Worm (Caenorhabditis elegans): ENCODE measurements around the gene E02A10.3.

Gene E02A10.3

ce11 chrV:12601835-12602234 is 22.4 kb downstream of the E02A10.3 start:
- TF ChIP-seq lin-14 (GFP tag; optimal IDR thresholded peaks at IDR 0.05), result no peak
- no peak for TF ChIP-seq elt-3 (tag; optimal IDR thresholded peaks at IDR 0.05)
- no peak for TF ChIP-seq unc-30 (tag; optimal IDR thresholded peaks at IDR 0.05)
- TF ChIP-seq unc-98 (GFP tag; IDR thresholded peaks at IDR 0.05), result no peak
- TF ChIP-seq nhr-84 (tag; optimal IDR thresholded peaks at IDR 0.05), result no peak
- TF ChIP-seq lin-35 (GFP tag; optimal IDR thresholded peaks at IDR 0.05), result no peak
- TF ChIP-seq hpl-2 (GFP tag; optimal IDR thresholded peaks at IDR 0.05), result no peak
- no peak for TF ChIP-seq vab-15 (tag; optimal IDR thresholded peaks at IDR 0.05)
- TF ChIP-seq nhr-12 (tag; optimal IDR thresholded peaks at IDR 0.05), result no peak
- no peak for TF ChIP-seq skn-1 (tag; optimal IDR thresholded peaks at IDR 0.05)
- no peak for TF ChIP-seq unc-86 (tag; optimal IDR thresholded peaks at IDR 0.05)
- no peak for TF ChIP-seq hlh-17 (GFP tag; optimal IDR thresholded peaks at IDR 0.05; ENCODE audit: borderline replicate concordance)
- no peak for TF ChIP-seq egl-27 (tag; optimal IDR thresholded peaks at IDR 0.05)
- no peak for TF ChIP-seq unc-62 (GFP tag; optimal IDR thresholded peaks at IDR 0.05)
- TF ChIP-seq nhr-28 (tag; optimal IDR thresholded peaks at IDR 0.05), result no peak
- TF ChIP-seq Y116A8C.19 (tag; optimal IDR thresholded peaks at IDR 0.05; ENCODE audit: borderline replicate concordance), result no peak
- no peak for TF ChIP-seq nhr-71 (tag; optimal IDR thresholded peaks at IDR 0.05)
- no peak for TF ChIP-seq tbx-2 (tag; optimal IDR thresholded peaks at IDR 0.05)
- TF ChIP-seq irx-1 (tag; optimal IDR thresholded peaks at IDR 0.05), result no peak

DNA sequence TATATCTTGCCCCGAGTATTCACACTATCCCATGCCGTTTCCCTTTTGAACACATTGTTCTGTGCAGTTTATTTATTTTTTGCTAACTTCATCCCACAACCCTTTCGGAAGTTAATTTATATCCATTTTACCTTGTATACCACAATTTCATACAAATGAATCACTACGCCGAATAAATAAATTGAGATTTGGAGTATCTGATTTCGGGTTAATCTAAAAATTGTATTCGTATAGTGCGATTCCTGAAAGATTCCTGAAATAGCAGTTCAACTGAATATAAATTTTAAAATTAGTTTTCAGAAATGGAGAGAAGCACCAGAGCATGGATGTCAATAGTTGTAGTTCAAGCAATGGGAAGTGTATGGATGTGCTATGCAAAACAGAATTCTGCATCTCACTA is 27.7 kb downstream of the E02A10.3 start, which contains the start of gene erg-28:
erg-28 (plus strand) TSS at position 301 of the 400 bp plus-strand sequence.
- no peak for TF ChIP-seq mdl-1 (tag; optimal IDR thresholded peaks at IDR 0.05)

ce11 chrV:12608857-12609256 is 29.5 kb downstream of the E02A10.3 start, which contains the start of gene ZC116.5:
ZC116.5 (minus strand) TSS chrV:12608957.
- TF ChIP-seq nhr-47 (tag; optimal IDR thresholded peaks at IDR 0.05) (no peak), swsn-7 (tag; optimal IDR thresholded peaks at IDR 0.05) (no peak), jun-1 (tag; optimal IDR thresholded peaks at IDR 0.05) (no peak), pag-3 (tag; optimal IDR thresholded peaks at IDR 0.05; ENCODE audit: borderline replicate concordance, insufficient read depth) (no peak), snu-23 (GFP tag; optimal IDR thresholded peaks at IDR 0.05) (no peak), mdl-1 (tag; optimal IDR thresholded peaks at IDR 0.05) (no peak), nhr-76 (tag; optimal IDR thresholded peaks at IDR 0.05) (no peak), pax-3 (tag; optimal IDR thresholded peaks at IDR 0.05) (no peak), hpl-2 (GFP tag; optimal IDR thresholded peaks at IDR 0.05) (no peak), vab-15 (tag; optimal IDR thresholded peaks at IDR 0.05) (no peak), efl-3 (GFP tag; optimal IDR thresholded peaks at IDR 0.05) (no peak), zag-1 (tag; optimal IDR thresholded peaks at IDR 0.05) (no peak), sox-4 (tag; optimal IDR thresholded peaks at IDR 0.05) (no peak), tlp-1 (tag; optimal IDR thresholded peaks at IDR 0.05) (no peak), fkh-10 (GFP tag; optimal IDR thresholded peaks at IDR 0.05) (no peak), ceh-63 (GFP tag; optimal IDR thresholded peaks at IDR 0.05) (no peak)

- TF ChIP-seq unc-130 (tag; optimal IDR thresholded peaks at IDR 0.05) (no peak), blmp-1 (tag; optimal IDR thresholded peaks at IDR 0.05) (no peak), ama-1 (optimal IDR thresholded peaks at IDR 0.05) (no peak), nhr-90 (tag; optimal IDR thresholded peaks at IDR 0.05; ENCODE audit: poor library complexity) (no peak), aly-2 (tag; optimal IDR thresholded peaks at IDR 0.05) (no peak), nhr-71 (tag; optimal IDR thresholded peaks at IDR 0.05) (no peak), egl-13 (tag; optimal IDR thresholded peaks at IDR 0.05) (no peak), mep-1 (tag; optimal IDR thresholded peaks at IDR 0.05) (no peak), zip-4 (GFP tag; optimal IDR thresholded peaks at IDR 0.05) (no peak), lin-39 (tag; optimal IDR thresholded peaks at IDR 0.05) (no peak), aha-1 (tag; optimal IDR thresholded peaks at IDR 0.05) (no peak), unc-30 (tag; optimal IDR thresholded peaks at IDR 0.05) (no peak), snu-23 (GFP tag; optimal IDR thresholded peaks at IDR 0.05) (no peak), F16B12.6 (tag; optimal IDR thresholded peaks at IDR 0.05) (no peak), tlp-1 (tag; optimal IDR thresholded peaks at IDR 0.05) (no peak)
Measured at ce11 chrV:12609526-12609925, 30.1 kb downstream of the E02A10.3 start, which contains the start of gene ZC116.1. ZC116.1 (plus strand) TSS chrV:12609826.
